Fruit fly (Drosophila melanogaster) whole organism, embryonic: ENCODE results near the gene CtBP.

ENCODE experiments used
- Aef1 ChIP-seq: fragments of 200-800 bp; sonication (Bioruptor generic); IDR thresholded peaks from 3 replicates; pipeline ENCODE4 v1.3.6; 2022; ENCODE audit warnings: missing biosample characterization, missing genetic modification characterization
- Antp ChIP-seq: fragments of 200-800 bp; sonication (Bioruptor generic); optimal IDR thresholded peaks from 3 replicates; lab custom pipeline; 2016; ENCODE audit warnings: missing biosample characterization, missing genetic modification characterization
- Atf-2 ChIP-seq: fragments of 200-800 bp; sonication (Bioruptor generic); optimal IDR thresholded peaks from 2 replicates; lab custom pipeline; 2016; ENCODE audit warnings: missing biosample characterization, missing genetic modification characterization
- B-H1 ChIP-seq: fragments of 200-800 bp; sonication (Bioruptor generic); IDR thresholded peaks from 3 replicates; pipeline ENCODE4 v1.3.6; 2022; ENCODE audit warnings: missing biosample characterization, missing genetic modification characterization
- CG10543 ChIP-seq: fragments of 200-800 bp; sonication (Bioruptor generic); optimal IDR thresholded peaks from 3 replicates; lab custom pipeline; 2017; ENCODE audit warnings: missing biosample characterization, mild to moderate bottlenecking, missing genetic modification characterization, moderate library complexity
- CG12299 ChIP-seq: fragments of 200-800 bp; sonication (Bioruptor generic); optimal IDR thresholded peaks from 2 replicates; lab custom pipeline; 2018; ENCODE audit warnings: missing biosample characterization, mild to moderate bottlenecking, missing genetic modification characterization
- CG12659 ChIP-seq: fragments of 200-800 bp; sonication (Bioruptor generic); optimal IDR thresholded peaks from 3 replicates; lab custom pipeline; 2017; ENCODE audit warnings: mild to moderate bottlenecking, missing biosample characterization, missing genetic modification reagents, missing genetic modification characterization
- CG14710 ChIP-seq: fragments of 200-800 bp; sonication (Bioruptor generic); optimal IDR thresholded peaks from 3 replicates; lab custom pipeline; 2019; ENCODE audit warnings: missing biosample characterization, mild to moderate bottlenecking, missing genetic modification characterization, moderate library complexity
- CG15011 ChIP-seq: fragments of 200-800 bp; sonication (Bioruptor generic); optimal IDR thresholded peaks from 3 replicates; lab custom pipeline; 2018; ENCODE audit warnings: missing biosample characterization, mild to moderate bottlenecking, missing genetic modification characterization
- CG17359 ChIP-seq: fragments of 200-800 bp; sonication (Bioruptor generic); optimal IDR thresholded peaks from 3 replicates; lab custom pipeline; 2018; ENCODE audit warnings: missing biosample characterization, mild to moderate bottlenecking, missing genetic modification characterization, moderate library complexity
- CG2129 ChIP-seq: fragments of 200-800 bp; sonication (Bioruptor generic); IDR thresholded peaks from 2 replicates; pipeline ENCODE4 v1.3.6; 2022; ENCODE audit warnings: missing biosample characterization, missing genetic modification characterization; ENCODE audit not compliant: partially characterized antibody
- CG2678 ChIP-seq: fragments of 200-800 bp; sonication (Bioruptor generic); optimal IDR thresholded peaks from 3 replicates; lab custom pipeline; 2019; ENCODE audit warnings: missing biosample characterization, mild to moderate bottlenecking, missing genetic modification characterization, moderate library complexity
- CG31441 ChIP-seq: fragments of 200-800 bp; sonication (Bioruptor generic); IDR thresholded peaks from 2 replicates; pipeline ENCODE4 v1.3.6; 2022; ENCODE audit warnings: missing biosample characterization, missing genetic modification characterization
- CG4404 ChIP-seq: fragments of 200-800 bp; sonication (Bioruptor generic); IDR thresholded peaks from 2 replicates; pipeline ENCODE4 v1.3.6; 2022; ENCODE audit warnings: missing biosample characterization, missing genetic modification characterization
- CG7556 ChIP-seq: fragments of 200-800 bp; sonication (Bioruptor generic); optimal IDR thresholded peaks from 2 replicates; lab custom pipeline; 2017; ENCODE audit warnings: missing biosample characterization, mild to moderate bottlenecking, missing genetic modification characterization
- CG7839 ChIP-seq: fragments of 200-800 bp; sonication (Bioruptor generic); optimal IDR thresholded peaks from 3 replicates; lab custom pipeline; 2018; ENCODE audit warnings: missing biosample characterization, mild to moderate bottlenecking, missing genetic modification characterization, moderate library complexity
- CG8281 ChIP-seq: fragments of 200-800 bp; sonication (Bioruptor generic); optimal IDR thresholded peaks from 2 replicates; lab custom pipeline; 2018; ENCODE audit warnings: missing biosample characterization, mild to moderate bottlenecking, missing genetic modification characterization, moderate library complexity
- CG9215 ChIP-seq: fragments of 200-800 bp; sonication (Bioruptor generic); IDR thresholded peaks from 2 replicates; pipeline ENCODE4 v1.3.6; 2022; ENCODE audit warnings: missing biosample characterization, missing genetic modification characterization
- Ets97D ChIP-seq: fragments of 200-800 bp; sonication (Bioruptor generic); optimal IDR thresholded peaks from 3 replicates; lab custom pipeline; 2016; ENCODE audit warnings: missing biosample characterization, missing genetic modification characterization
- HHEX ChIP-seq: fragments of 200-800 bp; sonication (Bioruptor generic); optimal IDR thresholded peaks from 3 replicates; lab custom pipeline; 2017; ENCODE audit warnings: missing biosample characterization, mild to moderate bottlenecking, missing genetic modification characterization, missing genetic modification reagents
- HmgD ChIP-seq: fragments of 200-800 bp; sonication (Bioruptor generic); optimal IDR thresholded peaks from 3 replicates; lab custom pipeline; 2016; ENCODE audit warnings: missing biosample characterization, missing genetic modification characterization
- Hmr ChIP-seq: fragments of 200-800 bp; sonication (Bioruptor generic); optimal IDR thresholded peaks from 3 replicates; lab custom pipeline; 2017; ENCODE audit warnings: mild to moderate bottlenecking, missing biosample characterization, missing genetic modification reagents, missing genetic modification characterization
- MBD-R2 ChIP-seq: fragments of 200-800 bp; sonication (Bioruptor generic); IDR thresholded peaks from 2 replicates; pipeline ENCODE4 v1.3.6; 2022; ENCODE audit warnings: missing biosample characterization, missing genetic modification characterization
- Med ChIP-seq: fragments of 200-800 bp; sonication (Bioruptor generic); peaks from one replicate; lab custom pipeline; 2016; ENCODE audit warnings: missing biosample characterization, missing genetic modification characterization, mild to moderate bottlenecking, inconsistent platforms, moderate library complexity
- NC2α ChIP-seq: fragments of 200-800 bp; sonication (Bioruptor generic); optimal IDR thresholded peaks from 2 replicates; lab custom pipeline; 2016; ENCODE audit warnings: missing biosample characterization, missing genetic modification characterization
- NFAT ChIP-seq: fragments of 200-800 bp; sonication (Bioruptor generic); IDR thresholded peaks from 2 replicates; pipeline ENCODE4 v1.3.6; 2022; ENCODE audit warnings: missing biosample characterization, missing genetic modification characterization
- Sin3A ChIP-seq: fragments of >200 bp; optimal IDR thresholded peaks from 2 replicates; lab custom pipeline; 2018
- Tbp ChIP-seq: fragments of >200 bp; optimal IDR thresholded peaks from 2 replicates; lab custom pipeline; 2018; ENCODE audit warnings: missing biosample characterization, missing genetic modification characterization
- Vsx1 ChIP-seq: fragments of 200-800 bp; sonication (Bioruptor generic); optimal IDR thresholded peaks from 2 replicates; lab custom pipeline; 2017; ENCODE audit warnings: missing biosample characterization, mild to moderate bottlenecking, missing genetic modification characterization, missing genetic modification reagents
- ara ChIP-seq: fragments of 200-800 bp; sonication (Bioruptor generic); IDR thresholded peaks from 2 replicates; pipeline ENCODE4 v1.3.6; 2022; ENCODE audit warnings: missing biosample characterization, missing genetic modification characterization
- az2 ChIP-seq: fragments of 200-800 bp; sonication (Bioruptor generic); optimal IDR thresholded peaks from 3 replicates; lab custom pipeline; 2016; ENCODE audit warnings: missing biosample characterization, missing genetic modification characterization
- bowl ChIP-seq: fragments of 200-800 bp; sonication (Bioruptor generic); IDR thresholded peaks from 2 replicates; pipeline ENCODE4 v1.3.6; 2022; ENCODE audit warnings: missing biosample characterization, missing genetic modification characterization
- btn ChIP-seq: fragments of 200-800 bp; sonication (Bioruptor generic); optimal IDR thresholded peaks from 2 replicates; lab custom pipeline; 2016; ENCODE audit warnings: missing biosample characterization, missing genetic modification characterization
- cad ChIP-seq: fragments of >200 bp; optimal IDR thresholded peaks from 2 replicates; lab custom pipeline; 2017; ENCODE audit warnings: missing biosample characterization, missing genetic modification characterization
- chinmo ChIP-seq: fragments of 200-800 bp; sonication (Bioruptor generic); IDR thresholded peaks from 4 replicates; pipeline ENCODE4 v1.3.6; 2022; ENCODE audit warnings: missing biosample characterization, missing genetic modification characterization; ENCODE audit not compliant: partially characterized antibody
- croc ChIP-seq: fragments of 200-800 bp; sonication (Bioruptor generic); conservative IDR thresholded peaks from 3 replicates; pipeline ENCODE4 v1.3.6; 2022; ENCODE audit warnings: missing biosample characterization, missing genetic modification characterization
- crol ChIP-seq: fragments of 200-800 bp; sonication (Bioruptor generic); IDR thresholded peaks from 2 replicates; pipeline ENCODE4 v1.3.6; 2022; ENCODE audit warnings: missing biosample characterization, missing genetic modification characterization
- fd102C ChIP-seq: fragments of 200-800 bp; sonication (Bioruptor generic); optimal IDR thresholded peaks from 2 replicates; lab custom pipeline; 2018; ENCODE audit warnings: missing biosample characterization, mild to moderate bottlenecking, missing genetic modification characterization, moderate library complexity
- hbn ChIP-seq: fragments of 200-800 bp; sonication (Bioruptor generic); IDR thresholded peaks from 2 replicates; pipeline ENCODE4 v1.3.6; 2022; ENCODE audit warnings: missing biosample characterization, missing genetic modification characterization; ENCODE audit not compliant: partially characterized antibody
- kay ChIP-seq: fragments of 200-800 bp; sonication (Bioruptor generic); optimal IDR thresholded peaks from 2 replicates; lab custom pipeline; 2016; ENCODE audit warnings: missing biosample characterization, missing genetic modification characterization
- lab ChIP-seq: fragments of 200-800 bp; sonication (Bioruptor generic); optimal IDR thresholded peaks from 3 replicates; lab custom pipeline; 2017; ENCODE audit warnings: missing biosample characterization, missing genetic modification characterization, mild to moderate bottlenecking, moderate library complexity, missing genetic modification reagents
- maf-S ChIP-seq: fragments of 200-800 bp; sonication (Bioruptor generic); optimal IDR thresholded peaks from 2 replicates; lab custom pipeline; 2016; ENCODE audit warnings: missing biosample characterization, missing genetic modification characterization
- oc ChIP-seq: fragments of 200-800 bp; sonication (Bioruptor generic); optimal IDR thresholded peaks from 2 replicates; lab custom pipeline; 2018; ENCODE audit warnings: missing biosample characterization, mild to moderate bottlenecking, missing genetic modification characterization, moderate library complexity
- repo ChIP-seq: fragments of 200-800 bp; sonication (Bioruptor generic); optimal IDR thresholded peaks from 2 replicates; lab custom pipeline; 2016; ENCODE audit warnings: missing biosample characterization, missing genetic modification characterization
- rib ChIP-seq: fragments of 200-800 bp; sonication (Bioruptor generic); IDR thresholded peaks from 2 replicates; pipeline ENCODE4 v1.3.6; 2022; ENCODE audit warnings: missing biosample characterization, missing genetic modification characterization
- salm ChIP-seq: fragments of 200-800 bp; sonication (Bioruptor generic); optimal IDR thresholded peaks from 2 replicates; lab custom pipeline; 2018; ENCODE audit warnings: missing biosample characterization, mild to moderate bottlenecking, missing genetic modification characterization
- schlank ChIP-seq: fragments of 200-800 bp; sonication (Bioruptor generic); optimal IDR thresholded peaks from 2 replicates; lab custom pipeline; 2018; ENCODE audit warnings: missing biosample characterization, mild to moderate bottlenecking, missing genetic modification characterization
- sisA ChIP-seq: fragments of 200-800 bp; sonication (Bioruptor generic); IDR thresholded peaks from 2 replicates; pipeline ENCODE4 v1.3.6; 2022; ENCODE audit warnings: missing biosample characterization, missing genetic modification characterization
- so ChIP-seq: fragments of 200-800 bp; sonication (Bioruptor generic); IDR thresholded peaks from 3 replicates; pipeline ENCODE4 v1.3.6; 2022; ENCODE audit warnings: missing biosample characterization, missing genetic modification characterization
- stc ChIP-seq: fragments of 200-800 bp; sonication (Bioruptor generic); IDR thresholded peaks from 2 replicates; pipeline ENCODE4 v1.3.6; 2022; ENCODE audit warnings: missing biosample characterization, missing genetic modification characterization
- zfh1 ChIP-seq: fragments of 200-800 bp; sonication (Bioruptor generic); IDR thresholded peaks from 3 replicates; pipeline ENCODE4 v1.3.6; 2022; ENCODE audit warnings: missing biosample characterization, missing genetic modification characterization

CtBP gene

DNA sequence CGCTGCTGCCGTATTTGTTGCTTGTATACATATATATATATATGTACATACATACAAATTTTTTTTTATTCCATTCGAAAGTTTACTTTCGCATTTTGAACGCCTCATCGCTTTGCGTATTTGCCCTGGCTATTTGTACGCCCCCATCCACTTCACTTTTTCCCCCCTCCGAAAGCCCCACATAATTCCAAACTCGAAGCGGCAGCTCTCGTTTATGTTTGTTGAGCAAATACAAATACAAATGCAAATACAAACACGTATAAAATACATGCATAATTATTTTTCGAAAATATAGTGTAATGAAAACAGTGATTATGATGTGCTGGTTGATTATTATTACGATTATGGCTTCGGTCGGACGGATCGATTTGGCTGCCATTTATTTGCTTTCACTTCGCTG lies 56.6 kb downstream of the CtBP start (continued):
- TF ChIP-seq Vsx1 (GFP tag; lab: Kevin White, UChicago) (peak; percentile 97), CG2678 (tag; lab: Kevin White, UChicago) (peak; percentile 93), Aef1 (GFP tag; lab: Robert Waterston, UW) (peak; percentile 17; the same call in 1 of the 3 replicates), cad (GFP tag; lab: Kevin White, UChicago) (no peak), CG15011 (peak; percentile 95), CG7839 (tag; lab: Kevin White, UChicago) (peak; percentile 78), NC2α (peak; percentile 64), CG10543 (peak; percentile 65), HmgD (GFP tag; lab: Kevin White, UChicago) (no peak), sisA (GFP tag; lab: Robert Waterston, UW) (peak; percentile 27; the same call in 1 of the 2 replicates), bowl (GFP tag; lab: Robert Waterston, UW) (no peak), croc (GFP tag; lab: Robert Waterston, UW) (peak; percentile 47; the same call in 2 of the 3 replicates), NFAT (no peak), oc (tag; lab: Kevin White, UChicago) (peak; percentile 96), CG8281 (peak; percentile 77), CG31441 (GFP tag; lab: Robert Waterston, UW) (peak; percentile 92), HHEX (GFP tag; lab: Kevin White, UChicago) (peak; percentile 89), CG14710 (tag; lab: Kevin White, UChicago) (peak; percentile 95), CG12299 (peak; percentile 74), hbn (GFP tag; lab: Robert Waterston, UW) (no peak), chinmo (no peak), kay (peak; percentile 75), MBD-R2 (GFP tag; lab: Robert Waterston, UW) (peak; percentile 27; the same call in 1 of the 2 replicates), CG2129 (GFP tag; lab: Robert Waterston, UW) (no peak), CG9215 (GFP tag; lab: Robert Waterston, UW) (no peak), CG17359 (tag; lab: Kevin White, UChicago) (peak; percentile 98), Antp (GFP tag; lab: Kevin White, UChicago) (peak; percentile 51), lab (GFP tag; lab: Kevin White, UChicago) (peak; percentile 97), fd102C (GFP tag; lab: Kevin White, UChicago) (peak; percentile 65), zfh1 (GFP tag; lab: Robert Waterston, UW) (peak; percentile 80), az2 (GFP tag; lab: Kevin White, UChicago) (peak; percentile 45), CG7556 (GFP tag; lab: Kevin White, UChicago) (peak; percentile 82), CG12659 (GFP tag; lab: Kevin White, UChicago) (peak; percentile 76), Tbp (GFP tag; lab: Kevin White, UChicago) (no peak), Sin3A (lab: Kevin White, UChicago) (no peak), Med (GFP tag; lab: Kevin White, UChicago) (peak; percentile 97), so (GFP tag; lab: Robert Waterston, UW) (0 out of 3 replicates have a peak, but pooled peaks have one; percentile 67), B-H1 (GFP tag; lab: Robert Waterston, UW) (peak; percentile 47; the same call in 1 of the 3 replicates), repo (GFP tag; lab: Kevin White, UChicago) (peak; percentile 81), CG4404 (GFP tag; lab: Robert Waterston, UW) (no peak), rib (GFP tag; lab: Robert Waterston, UW) (no peak), salm (peak; percentile 94), Ets97D (GFP tag; lab: Kevin White, UChicago) (peak; percentile 27), crol (GFP tag; lab: Robert Waterston, UW) (peak; percentile 65), maf-S (GFP tag; lab: Kevin White, UChicago) (peak; percentile 65), schlank (tag; lab: Kevin White, UChicago) (peak; percentile 76), ara (GFP tag; lab: Robert Waterston, UW) (peak; percentile 86), stc (peak; percentile 60; the same call in 1 of the 2 replicates), Atf-2 (peak; percentile 59), Hmr (GFP tag; lab: Kevin White, UChicago) (peak; percentile 83), btn (GFP tag; lab: Kevin White, UChicago) (peak; percentile 84)
